Worm (Caenorhabditis elegans) whole organism, mixed stage, embryonic: ENCODE measurements around the gene srz-25.

Source experiments
- blmp-1 ChIP-seq: fragments of 150-350 bp; optimal IDR thresholded peaks from 2 replicates; lab custom pipeline; 2014; ENCODE audit warnings: missing biosample characterization, missing genetic modification characterization
- elt-3 ChIP-seq: fragments of 150-350 bp; optimal IDR thresholded peaks from 2 replicates; lab custom pipeline; 2014; ENCODE audit warnings: missing biosample characterization, missing genetic modification characterization
- hlh-1 ChIP-seq: fragments of 150-350 bp; optimal IDR thresholded peaks from 2 replicates; lab custom pipeline; 2014; ENCODE audit warnings: missing biosample characterization, missing genetic modification reagents, missing genetic modification characterization
- lin-13 ChIP-seq: fragments of 150-350 bp; optimal IDR thresholded peaks from 2 replicates; lab custom pipeline; 2014; ENCODE audit warnings: missing biosample characterization, missing genetic modification characterization
- lsy-2 ChIP-seq: fragments of 150-350 bp; optimal IDR thresholded peaks from 2 replicates; lab custom pipeline; 2014; ENCODE audit warnings: missing biosample characterization, missing genetic modification characterization
- nhr-12 ChIP-seq: fragments of 150-350 bp; optimal IDR thresholded peaks from 2 replicates; lab custom pipeline; 2014; ENCODE audit warnings: missing biosample characterization, missing genetic modification characterization
- nhr-76 ChIP-seq: sonication (generic microtip); optimal IDR thresholded peaks from 2 replicates; lab custom pipeline; 2017; ENCODE audit warnings: missing biosample characterization, missing genetic modification characterization
- snpc-4 ChIP-seq: fragments of 150-350 bp; optimal IDR thresholded peaks from 2 replicates; lab custom pipeline; 2014; ENCODE audit warnings: missing biosample characterization, missing genetic modification characterization
- unc-62 ChIP-seq: fragments of 150-350 bp; optimal IDR thresholded peaks from 2 replicates; lab custom pipeline; 2014; ENCODE audit warnings: missing biosample characterization, missing genetic modification reagents, missing genetic modification characterization

DNA sequence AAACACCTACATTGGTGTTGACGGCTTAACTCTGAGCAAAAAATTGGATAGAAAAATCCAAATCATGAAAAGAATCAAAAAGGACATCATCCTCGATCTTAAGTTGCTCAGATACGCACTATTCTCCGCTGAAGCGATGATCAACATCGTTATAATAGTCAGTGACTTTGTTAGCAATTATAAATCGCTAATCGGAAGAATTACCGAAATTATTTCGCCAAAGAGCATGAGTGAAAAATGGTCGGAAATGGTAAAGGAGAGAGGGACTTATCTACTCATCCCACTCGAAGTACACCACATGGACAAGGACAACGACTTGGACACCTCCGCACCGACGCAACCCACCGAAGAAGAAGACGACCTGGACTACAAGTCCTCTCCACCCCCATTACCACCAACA is 39.6 kb downstream of the srz-25 start:
- TF ChIP-seq snpc-4 (no peak), unc-62 (GFP tag; lab: Kevin White, UChicago) (no peak), nhr-12 (tag; lab: Kevin White, UChicago) (no peak), hlh-1 (tag; lab: Kevin White, UChicago) (no peak), lin-13 (no peak), nhr-76 (tag; lab: Kevin White, UChicago) (no peak), lsy-2 (tag; lab: Kevin White, UChicago) (no peak), elt-3 (tag; lab: Kevin White, UChicago) (no peak), blmp-1 (tag; lab: Kevin White, UChicago) (no peak)
